Worm (Caenorhabditis elegans) whole organism, L4 larva: Measurements from ENCODE around the gene hnd-1.

Experiments used
- F26F4.8 ChIP-seq: fragments of 200-800 bp; sonication (Bioruptor generic); conservative IDR thresholded peaks from 2 replicates; pipeline ENCODE4 v1.3.6; 2022; ENCODE audit warnings: missing genetic modification characterization, missing compliant biosample characterization
- F44E2.7 ChIP-seq: fragments of 200-800 bp; sonication (Bioruptor generic); IDR thresholded peaks from 2 replicates; pipeline ENCODE4 v2.1.2; 2022; ENCODE audit warnings: missing genetic modification characterization, missing compliant biosample characterization
- T26A8.4 ChIP-seq: fragments of 200-800 bp; sonication (Bioruptor generic); IDR thresholded peaks from 2 replicates; pipeline ENCODE4 v1.3.6; 2022; ENCODE audit warnings: missing genetic modification characterization, missing compliant biosample characterization
- Y105C5A.15 ChIP-seq: fragments of 200-800 bp; sonication (Bioruptor generic); IDR thresholded peaks from 2 replicates; pipeline ENCODE4 v1.3.6; 2022; ENCODE audit warnings: missing genetic modification characterization, missing compliant biosample characterization
- ZK546.5 ChIP-seq, 2 experiments: sonication (generic microtip); optimal IDR thresholded peaks; 2 replicates each; lab custom pipeline; 2017; ENCODE audit warnings: missing biosample characterization in 2 of 2, missing genetic modification characterization in 2 of 2
- aha-1 ChIP-seq: fragments of 150-350 bp; peaks from one replicate; lab custom pipeline; 2014; ENCODE audit warnings: missing biosample characterization, missing genetic modification characterization
- aly-2 ChIP-seq: sonication (generic microtip); optimal IDR thresholded peaks from 2 replicates; lab custom pipeline; 2018; ENCODE audit warnings: missing biosample characterization, missing genetic modification characterization
- attf-4 ChIP-seq: sonication (generic microtip); optimal IDR thresholded peaks from 3 replicates; lab custom pipeline; 2017; ENCODE audit warnings: missing biosample characterization, missing genetic modification characterization
- ceh-62 ChIP-seq: sonication (generic microtip); optimal IDR thresholded peaks from 2 replicates; lab custom pipeline; 2017; ENCODE audit warnings: missing biosample characterization, missing genetic modification characterization
- ces-1 ChIP-seq: fragments of 150-350 bp; sonication (generic microtip); optimal IDR thresholded peaks from 4 replicates; lab custom pipeline; 2014; ENCODE audit warnings: missing biosample characterization, missing genetic modification reagents, missing genetic modification characterization
- cey-2 ChIP-seq: sonication (generic microtip); optimal IDR thresholded peaks from 3 replicates; lab custom pipeline; 2017; ENCODE audit warnings: missing genetic modification characterization, mild to moderate bottlenecking, missing compliant biosample characterization, antibody characterized with exemption, borderline replicate concordance; ENCODE audit not compliant: insufficient read depth
- daf-12 ChIP-seq: fragments of 150-350 bp; optimal IDR thresholded peaks from 2 replicates; lab custom pipeline; 2014; ENCODE audit warnings: missing biosample characterization, missing genetic modification reagents, missing genetic modification characterization
- daf-16 ChIP-seq, 3 experiments: sonication (generic microtip); optimal IDR thresholded peaks; 2 replicates each; lab custom pipeline; 2016 to 2017; ENCODE audit warnings: missing genetic modification characterization in 3 of 3, missing genetic modification reagents in 3 of 3, mild to moderate bottlenecking in 2 of 3, missing compliant biosample characterization in 2 of 3, missing biosample characterization in 1 of 3, moderate library complexity in 1 of 3
- daf-8 ChIP-seq: fragments of 200-800 bp; sonication (Bioruptor generic); IDR thresholded peaks from 2 replicates; pipeline ENCODE4 v1.3.6; 2022; ENCODE audit warnings: missing genetic modification characterization, missing compliant biosample characterization
- dmd-6 ChIP-seq: fragments of 200-800 bp; sonication (Bioruptor generic); IDR thresholded peaks from 2 replicates; pipeline ENCODE4 v1.3.6; 2022; ENCODE audit warnings: missing genetic modification reagents, missing genetic modification characterization, missing compliant biosample characterization
- dve-1 ChIP-seq: sonication (generic microtip); optimal IDR thresholded peaks from 2 replicates; lab custom pipeline; 2017; ENCODE audit warnings: antibody characterized with exemption, mild to moderate bottlenecking, missing genetic modification characterization, missing compliant biosample characterization; ENCODE audit not compliant: insufficient read depth
- egl-43 ChIP-seq: fragments of 200-800 bp; sonication (Bioruptor generic); IDR thresholded peaks from 2 replicates; pipeline ENCODE4 v1.3.6; 2022; ENCODE audit warnings: missing genetic modification reagents, missing genetic modification characterization, missing compliant biosample characterization
- hif-1 ChIP-seq, 2 experiments: sonication (generic microtip); optimal IDR thresholded peaks; 2 replicates each; lab custom pipeline; 2016 to 2017; ENCODE audit warnings: missing compliant biosample characterization in 2 of 2, missing genetic modification characterization in 2 of 2, missing genetic modification reagents in 2 of 2, missing genotype in 2 of 2, mild to moderate bottlenecking in 1 of 2
- hlh-11 ChIP-seq: fragments of 200-800 bp; sonication (Bioruptor generic); optimal IDR thresholded peaks from 2 replicates; lab custom pipeline; 2018; ENCODE audit warnings: mild to moderate bottlenecking, missing genetic modification characterization, missing compliant biosample characterization
- jun-1 ChIP-seq: fragments of 150-350 bp; optimal IDR thresholded peaks from 2 replicates; lab custom pipeline; 2014; ENCODE audit warnings: missing biosample characterization, missing genetic modification reagents, missing genetic modification characterization
- lin-13 ChIP-seq: fragments of 150-350 bp; optimal IDR thresholded peaks from 2 replicates; lab custom pipeline; 2014; ENCODE audit warnings: missing biosample characterization, missing genetic modification reagents, missing genetic modification characterization
- lin-29 ChIP-seq: fragments of 200-800 bp; sonication (Bioruptor generic); IDR thresholded peaks from 2 replicates; pipeline ENCODE4 v1.3.6; 2022; ENCODE audit warnings: missing genetic modification reagents, missing genetic modification characterization, missing compliant biosample characterization
- lin-38 ChIP-seq: fragments of 200-800 bp; sonication (Bioruptor generic); IDR thresholded peaks from 2 replicates; pipeline ENCODE4 v1.3.6; 2022; ENCODE audit warnings: missing genetic modification reagents, missing genetic modification characterization, missing compliant biosample characterization
- lin-39 ChIP-seq: fragments of 150-350 bp; optimal IDR thresholded peaks from 2 replicates; lab custom pipeline; 2014; ENCODE audit warnings: missing biosample characterization, missing genetic modification reagents, missing genetic modification characterization
- lir-3 ChIP-seq: sonication (generic microtip); optimal IDR thresholded peaks from 2 replicates; lab custom pipeline; 2016; ENCODE audit warnings: mild to moderate bottlenecking, missing genetic modification characterization, missing compliant biosample characterization
- lsy-2 ChIP-seq, 2 experiments: fragments of 150-350 bp in 1 of 2; sonication (generic microtip) in 1 of 2; optimal IDR thresholded peaks; 2 replicates each; lab custom pipeline; 2014 to 2017; ENCODE audit warnings: missing biosample characterization in 2 of 2, missing genetic modification characterization in 2 of 2
- madf-9 ChIP-seq: fragments of 200-800 bp; sonication (Bioruptor generic); conservative IDR thresholded peaks from 2 replicates; pipeline ENCODE4 v1.3.6; 2022; ENCODE audit warnings: missing genetic modification reagents, missing genetic modification characterization, missing compliant biosample characterization
- mdl-1 ChIP-seq, 2 experiments: fragments of 150-350 bp in 1 of 2; sonication (generic microtip) in 1 of 2; optimal IDR thresholded peaks; 2 replicates each; lab custom pipeline; 2014 to 2017; ENCODE audit warnings: missing biosample characterization in 2 of 2, missing genetic modification characterization in 2 of 2
- mdt-29 ChIP-seq: fragments of 200-800 bp; sonication (Bioruptor generic); IDR thresholded peaks from 2 replicates; pipeline ENCODE4 v1.3.6; 2022; ENCODE audit warnings: missing genetic modification reagents, missing genetic modification characterization, missing compliant biosample characterization
- mep-1 ChIP-seq: fragments of 150-350 bp; sonication (generic microtip); optimal IDR thresholded peaks from 3 replicates; lab custom pipeline; 2014; ENCODE audit warnings: missing biosample characterization, missing genetic modification characterization
- mxl-2 ChIP-seq: fragments of 200-800 bp; sonication (Bioruptor generic); conservative IDR thresholded peaks from 2 replicates; pipeline ENCODE4 v1.3.6; 2022; ENCODE audit warnings: missing genetic modification reagents, missing genetic modification characterization, missing compliant biosample characterization
- mxl-3 ChIP-seq: fragments of 200-800 bp; sonication (Bioruptor generic); optimal IDR thresholded peaks from 2 replicates; lab custom pipeline; 2018; ENCODE audit warnings: mild to moderate bottlenecking, missing genetic modification characterization, missing compliant biosample characterization
- nhr-111 ChIP-seq: fragments of 200-800 bp; sonication (Bioruptor generic); optimal IDR thresholded peaks from 2 replicates; lab custom pipeline; 2018; ENCODE audit warnings: mild to moderate bottlenecking, missing genetic modification characterization, missing compliant biosample characterization
- nhr-237 ChIP-seq: sonication (generic microtip); optimal IDR thresholded peaks from 2 replicates; lab custom pipeline; 2017; ENCODE audit warnings: missing biosample characterization, missing genetic modification characterization
- nhr-25 ChIP-seq: sonication (generic microtip); optimal IDR thresholded peaks from 2 replicates; lab custom pipeline; 2017; ENCODE audit warnings: missing genetic modification characterization, mild to moderate bottlenecking, missing compliant biosample characterization, antibody characterized with exemption, moderate library complexity, borderline replicate concordance; ENCODE audit not compliant: insufficient read depth
- nhr-28 ChIP-seq: fragments of 150-350 bp; optimal IDR thresholded peaks from 2 replicates; lab custom pipeline; 2014; ENCODE audit warnings: missing biosample characterization, missing genetic modification characterization
- nhr-48 ChIP-seq: sonication (generic microtip); optimal IDR thresholded peaks from 2 replicates; lab custom pipeline; 2016; ENCODE audit warnings: mild to moderate bottlenecking, missing genetic modification characterization, missing compliant biosample characterization
- nhr-6 ChIP-seq: fragments of 150-350 bp; optimal IDR thresholded peaks from 2 replicates; lab custom pipeline; 2014; ENCODE audit warnings: missing biosample characterization, missing genetic modification characterization
- pha-4 ChIP-seq, 2 experiments: fragments of 150-350 bp in 1 of 2; fragments of 200-800 bp in 1 of 2; sonication (Bioruptor generic) in 1 of 2; IDR thresholded peaks in 1 of 2; optimal IDR thresholded peaks in 1 of 2; 2 replicates each; pipeline versions ENCODE4 v1.3.6 to Lab custom; 2014 to 2022; ENCODE audit warnings: missing genetic modification characterization in 2 of 2, missing genetic modification reagents in 2 of 2, missing biosample characterization in 1 of 2, missing compliant biosample characterization in 1 of 2
- php-3 ChIP-seq: fragments of 200-800 bp; sonication (Bioruptor generic); IDR thresholded peaks from 2 replicates; pipeline ENCODE4 v1.3.6; 2022; ENCODE audit warnings: missing genetic modification reagents, missing genetic modification characterization, missing compliant biosample characterization
- pqm-1 ChIP-seq: sonication (generic microtip); optimal IDR thresholded peaks from 2 replicates; lab custom pipeline; 2017; ENCODE audit warnings: missing biosample characterization, missing genetic modification characterization
- sdz-12 ChIP-seq: fragments of 200-800 bp; sonication (Bioruptor generic); optimal IDR thresholded peaks from 2 replicates; lab custom pipeline; 2018; ENCODE audit warnings: mild to moderate bottlenecking, missing genetic modification characterization, missing compliant biosample characterization
- unc-39 ChIP-seq: sonication (generic microtip); optimal IDR thresholded peaks from 2 replicates; lab custom pipeline; 2017; ENCODE audit warnings: missing biosample characterization, missing genetic modification characterization
- unc-62 ChIP-seq, 3 experiments: fragments of 150-350 bp in 1 of 3; sonication (generic microtip); optimal IDR thresholded peaks in 2 of 3; peaks in 1 of 3; 1 replicate in 1 of 3; 2 replicates in 2 of 3; lab custom pipeline; 2014 to 2017; ENCODE audit warnings: missing biosample characterization in 3 of 3, missing genetic modification characterization in 3 of 3, missing genetic modification reagents in 3 of 3, missing genotype in 1 of 3
- zfp-3 ChIP-seq: fragments of 200-800 bp; sonication (Bioruptor generic); conservative IDR thresholded peaks from 2 replicates; pipeline ENCODE4 v1.3.6; 2022; ENCODE audit warnings: missing genetic modification reagents, missing genetic modification characterization, missing compliant biosample characterization
- zip-2 ChIP-seq: fragments of 150-350 bp; optimal IDR thresholded peaks from 2 replicates; lab custom pipeline; 2014; ENCODE audit warnings: missing biosample characterization, missing genetic modification characterization

Gene hnd-1

DNA sequence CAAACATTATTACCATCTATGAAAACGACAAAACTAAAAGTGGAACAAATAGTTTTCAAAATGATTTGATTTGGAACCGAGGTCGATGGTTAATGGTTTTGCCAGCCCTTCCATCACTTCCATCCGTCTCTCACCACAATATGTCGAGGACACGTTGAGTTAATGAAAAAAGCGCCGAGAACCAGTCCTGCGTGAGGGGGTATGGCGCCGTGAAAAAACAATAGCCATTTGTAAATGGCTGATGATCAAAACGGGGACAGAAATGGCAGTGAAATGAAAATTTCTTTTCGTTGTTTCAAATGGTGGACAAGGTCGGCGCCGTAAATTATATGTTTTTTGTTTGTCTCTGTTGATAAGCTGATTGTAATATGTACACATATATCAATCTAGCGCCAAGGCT, 35.7 kb downstream of the hnd-1 start (continued):
- no peak for TF ChIP-seq pha-4 (GFP tag; IDR thresholded peaks at IDR 0.05; lab: Robert Waterston, UW)
- no peak for TF ChIP-seq pha-4 (tag; optimal IDR thresholded peaks at IDR 0.05; lab: Kevin White, UChicago)
- peak; percentile 55 for TF ChIP-seq nhr-25 (tag; lab: Kevin White, UChicago)
- TF ChIP-seq dmd-6 (GFP tag; lab: Robert Waterston, UW) = no peak
- TF ChIP-seq sdz-12 = no peak
- TF ChIP-seq lin-39 (tag; lab: Kevin White, UChicago) = no peak
- TF ChIP-seq mxl-2 (GFP tag; lab: Robert Waterston, UW) = no peak
- no peak for TF ChIP-seq daf-12 (tag; lab: Kevin White, UChicago)
- TF ChIP-seq zfp-3 (GFP tag; lab: Robert Waterston, UW) = no peak
- TF ChIP-seq mxl-3 (GFP tag; lab: Kevin White, UChicago) = peak; percentile 65
- no peak for TF ChIP-seq nhr-6
- no peak for TF ChIP-seq aha-1 (tag; lab: Kevin White, UChicago)
- TF ChIP-seq hlh-11 (tag; lab: Kevin White, UChicago) = peak; percentile 38
- no peak for TF ChIP-seq attf-4
- TF ChIP-seq lin-38 (GFP tag; lab: Robert Waterston, UW) = no peak
- peak; percentile 6 for TF ChIP-seq dve-1

DNA sequence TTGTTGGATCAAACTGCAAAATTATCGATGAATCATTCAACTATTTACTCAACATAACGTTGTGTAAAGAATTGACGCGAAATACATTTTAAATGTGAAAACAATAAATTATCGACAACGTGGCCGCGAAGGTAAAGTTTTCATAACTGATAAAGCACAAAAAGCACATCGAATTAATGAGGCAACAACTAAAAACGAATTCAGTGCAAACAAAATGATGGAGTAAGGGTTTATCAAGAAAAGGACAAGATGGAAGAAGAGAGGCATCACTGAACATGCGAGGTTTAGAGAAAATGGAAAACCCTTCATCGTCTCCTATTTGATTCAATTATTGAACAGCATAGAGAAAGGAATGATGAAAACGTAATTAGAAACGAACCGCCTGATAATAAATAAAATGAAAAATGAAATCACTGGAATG, 39.4 kb downstream of the hnd-1 start, which contains the start of gene D1053.4:
Gene D1053.4, minus strand, starts transcription at position 20 of the 421 bp plus-strand sequence.
- TF ChIP-seq daf-12 (tag; lab: Kevin White, UChicago) (no peak), aly-2 (tag; lab: Kevin White, UChicago) (no peak), daf-8 (GFP tag; lab: Robert Waterston, UW) (no peak), mdl-1 (tag; optimal IDR thresholded peaks at IDR 0.05; lab: Kevin White, UChicago) (peak in 1 of 2 experiments; percentile 69), mxl-2 (GFP tag; lab: Robert Waterston, UW) (no peak), nhr-48 (tag; lab: Kevin White, UChicago) (no peak), nhr-28 (tag; lab: Kevin White, UChicago) (peak; percentile 90), cey-2 (tag; lab: Kevin White, UChicago) (no peak), egl-43 (GFP tag; lab: Robert Waterston, UW) (no peak), pha-4 (GFP tag; IDR thresholded peaks at IDR 0.05; lab: Robert Waterston, UW) (no peak), pha-4 (tag; optimal IDR thresholded peaks at IDR 0.05; lab: Kevin White, UChicago) (no peak), lsy-2 (tag; optimal IDR thresholded peaks at IDR 0.05; lab: Kevin White, UChicago) (no peak), ZK546.5 (tag; optimal IDR thresholded peaks at IDR 0.05; lab: Kevin White, UChicago) (no peak), lin-29 (GFP tag; lab: Robert Waterston, UW) (no peak), ces-1 (GFP tag; lab: Kevin White, UChicago) (peak; percentile 69), attf-4 (no peak), Y105C5A.15 (GFP tag; lab: Robert Waterston, UW) (no peak), F44E2.7 (no peak), nhr-25 (tag; lab: Kevin White, UChicago) (no peak), unc-62 (GFP tag; optimal IDR thresholded peaks at IDR 0.05 in 1 of 2; lab: Kevin White, UChicago) (peak in 1 of 2 experiments; percentile 21), unc-62 (tag; optimal IDR thresholded peaks at IDR 0.05; lab: Kevin White, UChicago) (no peak), madf-9 (GFP tag; lab: Robert Waterston, UW) (no peak), pqm-1 (tag; lab: Kevin White, UChicago) (peak; percentile 69), lir-3 (tag; lab: Kevin White, UChicago) (no peak), zfp-3 (GFP tag; lab: Robert Waterston, UW) (no peak), zip-2 (tag; lab: Kevin White, UChicago) (no peak), ceh-62 (tag; lab: Kevin White, UChicago) (no peak), unc-39 (no peak), mxl-3 (GFP tag; lab: Kevin White, UChicago) (peak; percentile 12), F26F4.8 (GFP tag; lab: Robert Waterston, UW) (no peak), T26A8.4 (GFP tag; lab: Robert Waterston, UW) (no peak), mdt-29 (no peak), hlh-11 (tag; lab: Kevin White, UChicago) (peak; percentile 61), mep-1 (tag; lab: Kevin White, UChicago) (peak; percentile 55), nhr-237 (no peak), dve-1 (peak; percentile 54), lin-13 (no peak), hif-1 (tag; optimal IDR thresholded peaks at IDR 0.05; lab: Kevin White, UChicago) (no peak), daf-16 (GFP tag; optimal IDR thresholded peaks at IDR 0.05; lab: Kevin White, UChicago) (no peak), daf-16 (tag; optimal IDR thresholded peaks at IDR 0.05; lab: Kevin White, UChicago) (peak; percentile 98), jun-1 (tag; lab: Kevin White, UChicago) (no peak), php-3 (GFP tag; lab: Robert Waterston, UW) (0 out of 2 replicates have a peak, but pooled peaks have one; percentile 44), nhr-111 (GFP tag; lab: Kevin White, UChicago) (no peak)
